Worm (Caenorhabditis elegans): ENCODE measurements around the gene H39E23.3.

Gene H39E23.3

DNA sequence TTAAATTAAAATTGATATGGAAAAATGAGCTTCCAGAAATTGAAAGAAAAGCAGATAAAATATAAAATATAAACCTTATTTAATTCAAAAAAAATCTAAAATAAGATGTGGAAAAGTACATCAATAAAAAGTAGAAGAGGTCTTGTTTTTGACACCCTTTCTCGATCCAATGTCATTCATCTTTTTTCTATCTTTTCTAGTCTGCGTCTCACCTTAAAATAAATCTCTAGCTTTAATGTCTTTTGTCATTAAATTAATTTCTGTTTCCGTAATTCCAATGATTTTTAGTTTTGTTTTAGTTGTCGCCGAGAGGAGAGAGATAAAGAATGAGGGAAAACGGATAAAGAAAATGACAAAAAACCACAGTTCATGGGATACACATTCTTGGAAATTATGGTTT is 41.5 kb downstream of the H39E23.3 start (continued):
- TF ChIP-seq somi-1 (GFP tag; optimal IDR thresholded peaks at IDR 0.05) = no peak

DNA sequence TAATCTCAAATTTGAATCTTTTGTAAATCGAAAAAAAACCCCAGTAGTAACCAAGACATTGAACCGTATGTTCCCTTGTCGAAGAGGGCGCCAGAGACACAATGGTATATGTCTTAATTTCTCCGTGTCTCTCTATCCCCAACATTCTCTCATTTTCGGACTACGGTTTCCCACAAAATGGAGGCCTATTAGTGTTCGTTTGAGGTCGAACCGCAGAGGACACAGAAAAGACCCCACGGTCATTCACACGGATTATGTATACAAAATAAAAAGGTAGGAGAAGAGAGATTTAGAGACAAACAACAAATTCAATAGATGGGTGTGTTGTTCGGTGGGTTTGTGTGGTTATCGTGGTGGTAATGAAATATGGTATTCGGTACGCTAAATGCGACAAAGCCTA is 43.4 kb downstream of the H39E23.3 start:
- no peak for TF ChIP-seq nfya-2 (GFP tag; IDR thresholded peaks at IDR 0.05)
- no peak for TF ChIP-seq F57A8.1 (GFP tag; optimal IDR thresholded peaks at IDR 0.05)
- no peak for TF ChIP-seq ceh-58 (GFP tag; IDR thresholded peaks at IDR 0.05)
- no peak for TF ChIP-seq K12H6.12 (tag; optimal IDR thresholded peaks at IDR 0.05)
- no peak for TF ChIP-seq lir-1 (GFP tag; conservative IDR thresholded peaks at IDR 0.05)
- TF ChIP-seq attf-5 (GFP tag; optimal IDR thresholded peaks at IDR 0.05) = no peak
- TF ChIP-seq ekl-4 (GFP tag; IDR thresholded peaks at IDR 0.05) = no peak
- no peak for TF ChIP-seq lin-35 (GFP tag; optimal IDR thresholded peaks at IDR 0.05)

DNA sequence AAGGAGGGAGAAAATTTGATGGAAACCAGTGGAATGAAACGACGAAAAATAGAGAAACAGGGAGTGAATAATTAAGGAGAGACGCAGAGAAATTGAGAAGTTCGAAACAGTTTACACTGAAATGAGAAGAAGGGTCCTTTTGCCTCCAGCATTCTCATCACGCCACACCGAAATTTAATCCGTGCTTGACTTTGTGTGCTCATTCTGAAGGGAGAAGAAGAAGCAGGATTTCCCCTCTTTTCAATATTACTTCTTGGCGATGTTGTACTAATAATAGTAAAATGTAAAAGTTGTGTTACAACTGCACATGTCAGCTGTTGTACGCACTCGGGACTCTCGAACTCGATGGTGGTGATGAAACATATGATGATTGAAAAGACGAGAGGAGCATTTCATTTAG is 46.0 kb downstream of the H39E23.3 start:
- TF ChIP-seq repo-1 (tag; optimal IDR thresholded peaks at IDR 0.05) (no peak), athp-1 (tag; optimal IDR thresholded peaks at IDR 0.05) (no peak), C06A6.2 (GFP tag; conservative IDR thresholded peaks at IDR 0.05) (no peak), mes-4 (tag; optimal IDR thresholded peaks at IDR 0.05) (no peak), ceh-40 (GFP tag; IDR thresholded peaks at IDR 0.05) (no peak)

DNA sequence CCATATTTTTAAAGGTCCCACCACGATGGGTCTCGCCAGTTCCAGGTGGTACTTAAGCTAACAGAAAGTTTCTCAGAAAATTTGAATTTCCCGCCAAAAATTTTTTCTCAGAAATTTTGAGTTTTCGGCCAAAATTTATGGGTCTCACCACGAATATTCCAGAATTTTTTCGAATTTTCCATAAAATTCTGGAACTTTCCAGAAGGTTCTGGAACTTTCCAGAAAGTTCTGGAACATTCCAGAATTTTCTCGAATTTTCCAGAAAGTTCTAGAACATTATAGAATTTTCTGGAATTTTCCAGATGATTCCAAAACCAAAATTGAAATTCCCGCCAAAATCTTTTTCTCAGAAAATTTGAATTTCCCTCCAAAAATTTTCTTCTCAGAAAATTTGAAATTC is 47.5 kb downstream of the H39E23.3 start:
- TF ChIP-seq hsf-1 (GFP tag; IDR thresholded peaks at IDR 0.05) = peak; percentile 94

DNA sequence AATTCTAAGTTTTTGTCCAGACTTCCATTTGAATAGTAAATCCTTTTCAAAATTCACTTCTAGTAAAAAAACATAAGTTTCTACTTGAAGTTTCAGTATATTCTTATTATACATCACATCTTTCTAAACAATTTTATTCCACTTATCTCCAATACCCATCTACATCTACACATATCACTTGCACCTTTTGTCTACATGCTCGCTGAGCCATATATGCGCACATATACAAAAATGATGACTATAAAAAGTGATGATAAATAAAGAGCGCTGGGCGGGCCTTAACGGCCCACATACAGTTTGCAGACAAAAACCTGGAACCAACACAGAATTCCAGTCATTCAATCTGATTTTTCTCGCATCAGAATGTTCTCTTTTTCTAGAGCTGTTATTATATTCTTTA is 48.9 kb downstream of the H39E23.3 start, which contains the start of gene AH10.2:
Gene AH10.2 (plus strand): TSS at position 301 of the 400 bp plus-strand sequence.
- TF ChIP-seq nfya-1 (tag; optimal IDR thresholded peaks at IDR 0.05; ENCODE audit: borderline replicate concordance, insufficient read depth) (no peak), ztf-25 (GFP tag; IDR thresholded peaks at IDR 0.05) (no peak)

Data from whole organism, young adult.